Worm (Caenorhabditis elegans) whole organism, mixed stage, embryonic: Measurements from ENCODE around the gene ugt-3.

Source experiments
- M03D4.4 ChIP-seq: sonication (generic microtip); optimal IDR thresholded peaks from 2 replicates; lab custom pipeline; 2017; ENCODE audit warnings: mild to moderate bottlenecking, missing genetic modification characterization, missing compliant biosample characterization
- bed-3 ChIP-seq: fragments of 200-800 bp; sonication (Bioruptor generic); optimal IDR thresholded peaks from 3 replicates; lab custom pipeline; 2018; ENCODE audit warnings: mild to moderate bottlenecking, missing genetic modification characterization, moderate library complexity, missing compliant biosample characterization
- blmp-1 ChIP-seq: fragments of 150-350 bp; optimal IDR thresholded peaks from 2 replicates; lab custom pipeline; 2014; ENCODE audit warnings: missing biosample characterization, missing genetic modification characterization
- ceh-39 ChIP-seq: fragments of 150-350 bp; optimal IDR thresholded peaks from 2 replicates; lab custom pipeline; 2014; ENCODE audit warnings: missing biosample characterization, missing genetic modification characterization
- ceh-43 ChIP-seq: fragments of 200-800 bp; sonication (Bioruptor generic); optimal IDR thresholded peaks from 2 replicates; lab custom pipeline; 2018; ENCODE audit warnings: mild to moderate bottlenecking, missing genetic modification characterization, moderate library complexity, missing compliant biosample characterization
- ceh-83 ChIP-seq: fragments of 200-800 bp; sonication (Bioruptor generic); optimal IDR thresholded peaks from 2 replicates; lab custom pipeline; 2018; ENCODE audit warnings: mild to moderate bottlenecking, missing genetic modification characterization, missing compliant biosample characterization
- ces-1 ChIP-seq: fragments of 150-350 bp; optimal IDR thresholded peaks from 2 replicates; lab custom pipeline; 2014; ENCODE audit warnings: missing biosample characterization, missing genetic modification reagents, missing genetic modification characterization
- cnd-1 ChIP-seq: fragments of 200-800 bp; sonication (Bioruptor generic); optimal IDR thresholded peaks from 2 replicates; lab custom pipeline; 2018; ENCODE audit warnings: mild to moderate bottlenecking, missing genetic modification characterization, missing compliant biosample characterization
- drap-1 ChIP-seq: fragments of 200-800 bp; sonication (Bioruptor generic); optimal IDR thresholded peaks from 3 replicates; lab custom pipeline; 2018; ENCODE audit warnings: mild to moderate bottlenecking, missing genetic modification characterization, missing compliant biosample characterization
- elt-1 ChIP-seq: sonication (generic microtip); optimal IDR thresholded peaks from 2 replicates; lab custom pipeline; 2017; ENCODE audit warnings: missing genetic modification characterization, mild to moderate bottlenecking, missing compliant biosample characterization, antibody characterized with exemption, moderate library complexity, borderline replicate concordance; ENCODE audit not compliant: insufficient read depth
- elt-3 ChIP-seq: fragments of 150-350 bp; optimal IDR thresholded peaks from 2 replicates; lab custom pipeline; 2014; ENCODE audit warnings: missing biosample characterization, missing genetic modification characterization
- flh-1 ChIP-seq: fragments of 200-800 bp; sonication (Bioruptor generic); optimal IDR thresholded peaks from 2 replicates; lab custom pipeline; 2018; ENCODE audit warnings: mild to moderate bottlenecking, missing genetic modification characterization, moderate library complexity, missing compliant biosample characterization
- ham-2 ChIP-seq: fragments of 200-800 bp; sonication (Bioruptor generic); optimal IDR thresholded peaks from 2 replicates; lab custom pipeline; 2018; ENCODE audit warnings: mild to moderate bottlenecking, missing genetic modification characterization, missing compliant biosample characterization
- hlh-1 ChIP-seq: fragments of 150-350 bp; optimal IDR thresholded peaks from 2 replicates; lab custom pipeline; 2014; ENCODE audit warnings: missing biosample characterization, missing genetic modification reagents, missing genetic modification characterization
- lin-13 ChIP-seq: fragments of 150-350 bp; optimal IDR thresholded peaks from 2 replicates; lab custom pipeline; 2014; ENCODE audit warnings: missing biosample characterization, missing genetic modification characterization
- lin-32 ChIP-seq: fragments of 200-800 bp; sonication (Bioruptor generic); optimal IDR thresholded peaks from 2 replicates; lab custom pipeline; 2018; ENCODE audit warnings: mild to moderate bottlenecking, missing genetic modification characterization, missing compliant biosample characterization
- lsy-2 ChIP-seq: fragments of 150-350 bp; optimal IDR thresholded peaks from 2 replicates; lab custom pipeline; 2014; ENCODE audit warnings: missing biosample characterization, missing genetic modification characterization
- mab-5 ChIP-seq: fragments of 150-350 bp; optimal IDR thresholded peaks from 2 replicates; lab custom pipeline; 2014; ENCODE audit warnings: missing biosample characterization, missing genetic modification characterization
- mep-1 ChIP-seq: fragments of 150-350 bp; optimal IDR thresholded peaks from 2 replicates; lab custom pipeline; 2017; ENCODE audit warnings: missing biosample characterization, missing genetic modification reagents, missing genetic modification characterization, inconsistent platforms
- mls-2 ChIP-seq: sonication (generic microtip); optimal IDR thresholded peaks from 2 replicates; lab custom pipeline; 2016; ENCODE audit warnings: mild to moderate bottlenecking, missing genetic modification characterization, moderate library complexity, missing compliant biosample characterization
- nhr-12 ChIP-seq: fragments of 150-350 bp; optimal IDR thresholded peaks from 2 replicates; lab custom pipeline; 2014; ENCODE audit warnings: missing biosample characterization, missing genetic modification characterization
- nhr-2 ChIP-seq: fragments of 150-350 bp; optimal IDR thresholded peaks from 2 replicates; lab custom pipeline; 2014; ENCODE audit warnings: missing biosample characterization, missing genetic modification characterization
- nhr-28 ChIP-seq: fragments of 150-350 bp; optimal IDR thresholded peaks from 2 replicates; lab custom pipeline; 2014; ENCODE audit warnings: missing biosample characterization, missing genetic modification characterization
- nhr-76 ChIP-seq: sonication (generic microtip); optimal IDR thresholded peaks from 2 replicates; lab custom pipeline; 2017; ENCODE audit warnings: missing biosample characterization, missing genetic modification characterization
- pha-4 ChIP-seq: fragments of 150-350 bp; optimal IDR thresholded peaks from 2 replicates; lab custom pipeline; 2018; ENCODE audit warnings: missing biosample characterization, missing genetic modification reagents, missing genetic modification characterization
- sem-2 ChIP-seq: fragments of 200-800 bp; sonication (Bioruptor generic); optimal IDR thresholded peaks from 2 replicates; lab custom pipeline; 2018; ENCODE audit warnings: mild to moderate bottlenecking, missing genetic modification characterization, missing compliant biosample characterization
- snpc-4 ChIP-seq: fragments of 150-350 bp; optimal IDR thresholded peaks from 2 replicates; lab custom pipeline; 2014; ENCODE audit warnings: missing biosample characterization, missing genetic modification characterization
- sptf-1 ChIP-seq: sonication (generic microtip); optimal IDR thresholded peaks from 2 replicates; lab custom pipeline; 2017; ENCODE audit warnings: mild to moderate bottlenecking, missing genetic modification characterization, moderate library complexity, missing compliant biosample characterization
- tbx-8 ChIP-seq: fragments of 200-800 bp; sonication (Bioruptor generic); optimal IDR thresholded peaks from 2 replicates; lab custom pipeline; 2018; ENCODE audit warnings: mild to moderate bottlenecking, missing genetic modification characterization, moderate library complexity, missing compliant biosample characterization
- unc-120 ChIP-seq: sonication (generic microtip); optimal IDR thresholded peaks from 2 replicates; lab custom pipeline; 2017; ENCODE audit warnings: missing genetic modification characterization, missing compliant biosample characterization; ENCODE audit not compliant: poor library complexity, severe bottlenecking
- unc-39 ChIP-seq: fragments of 150-350 bp; optimal IDR thresholded peaks from 2 replicates; lab custom pipeline; 2014; ENCODE audit warnings: missing biosample characterization, missing genetic modification characterization
- unc-62 ChIP-seq: fragments of 150-350 bp; optimal IDR thresholded peaks from 2 replicates; lab custom pipeline; 2014; ENCODE audit warnings: missing biosample characterization, missing genetic modification reagents, missing genetic modification characterization
- ztf-11 ChIP-seq: fragments of 150-350 bp; optimal IDR thresholded peaks from 2 replicates; lab custom pipeline; 2014; ENCODE audit warnings: missing biosample characterization, missing genetic modification characterization

The ugt-3 gene

ce11 chrV:12786340-12786739 is 13.7 kb downstream of the ugt-3 start:
- no peak for TF ChIP-seq nhr-12 (tag; lab: Kevin White, UChicago)
- no peak for TF ChIP-seq unc-120 (tag; lab: Kevin White, UChicago)
- TF ChIP-seq ces-1 = no peak
- TF ChIP-seq ceh-39 = no peak
- TF ChIP-seq lin-13 (tag; lab: Kevin White, UChicago) = no peak
- no peak for TF ChIP-seq M03D4.4 (tag; lab: Kevin White, UChicago)
- no peak for TF ChIP-seq elt-3 (tag; lab: Kevin White, UChicago)
- no peak for TF ChIP-seq lin-32 (GFP tag; lab: Kevin White, UChicago)
- no peak for TF ChIP-seq unc-39 (tag; lab: Kevin White, UChicago)
- TF ChIP-seq mls-2 (tag; lab: Kevin White, UChicago) = no peak
- TF ChIP-seq nhr-76 (tag; lab: Kevin White, UChicago) = no peak

- TF ChIP-seq ztf-11 (tag; lab: Kevin White, UChicago) = no peak
- TF ChIP-seq drap-1 (GFP tag; lab: Kevin White, UChicago) = no peak
- no peak for TF ChIP-seq nhr-76 (tag; lab: Kevin White, UChicago)
- TF ChIP-seq sptf-1 (tag; lab: Kevin White, UChicago) = no peak
- no peak for TF ChIP-seq ceh-39
- TF ChIP-seq cnd-1 (tag; lab: Kevin White, UChicago) = no peak
- no peak for TF ChIP-seq ceh-83 (GFP tag; lab: Kevin White, UChicago)
- no peak for TF ChIP-seq elt-1 (tag; lab: Kevin White, UChicago)
- TF ChIP-seq mls-2 (tag; lab: Kevin White, UChicago) = no peak
- no peak for TF ChIP-seq lin-13 (tag; lab: Kevin White, UChicago)
- no peak for TF ChIP-seq hlh-1 (tag; lab: Kevin White, UChicago)
- no peak for TF ChIP-seq ces-1
- no peak for TF ChIP-seq lsy-2 (tag; lab: Kevin White, UChicago)
- TF ChIP-seq mab-5 = no peak
- no peak for TF ChIP-seq nhr-28 (tag; lab: Kevin White, UChicago)
Measured at ce11 chrV:12784861-12785260, 15.2 kb downstream of the ugt-3 start, which contains the start of gene sre-20. Gene sre-20 (minus strand): TSS chrV:12784961.

DNA sequence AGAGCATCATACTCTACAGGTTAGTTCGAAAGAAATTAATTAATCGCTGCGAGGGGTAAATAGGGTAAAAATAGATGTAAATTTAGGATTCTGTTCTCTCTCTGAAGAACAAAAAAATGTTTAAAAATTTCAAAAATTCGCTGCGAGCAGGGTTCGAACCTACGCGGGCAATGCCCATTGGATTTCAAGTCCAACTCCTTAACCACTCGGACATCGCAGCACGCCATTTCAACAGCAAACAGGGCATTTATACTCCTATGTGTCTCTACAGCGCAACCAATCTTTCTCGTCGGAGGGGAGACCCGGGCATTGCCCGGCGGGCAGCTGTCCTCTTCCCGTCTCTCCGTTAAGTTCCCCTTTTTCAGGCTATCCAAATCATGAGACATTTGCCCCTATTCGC is 19.8 kb downstream of the ugt-3 start:
- TF ChIP-seq ztf-11 (tag; lab: Kevin White, UChicago) (peak; percentile 59), ham-2 (GFP tag; lab: Kevin White, UChicago) (peak; percentile 78), flh-1 (GFP tag; lab: Kevin White, UChicago) (peak; percentile 84), sem-2 (GFP tag; lab: Kevin White, UChicago) (peak; percentile 90), nhr-2 (tag; lab: Kevin White, UChicago) (no peak), snpc-4 (tag; lab: Kevin White, UChicago) (no peak), nhr-28 (tag; lab: Kevin White, UChicago) (peak; percentile 66), bed-3 (GFP tag; lab: Kevin White, UChicago) (peak; percentile 86), unc-62 (GFP tag; lab: Kevin White, UChicago) (peak; percentile 26), mls-2 (tag; lab: Kevin White, UChicago) (peak; percentile 98), tbx-8 (GFP tag; lab: Kevin White, UChicago) (peak; percentile 75), elt-1 (tag; lab: Kevin White, UChicago) (no peak), sptf-1 (tag; lab: Kevin White, UChicago) (peak; percentile 97), lin-13 (tag; lab: Kevin White, UChicago) (peak; percentile 24), unc-120 (tag; lab: Kevin White, UChicago) (peak; percentile 93), ceh-43 (GFP tag; lab: Kevin White, UChicago) (peak; percentile 88), lin-32 (GFP tag; lab: Kevin White, UChicago) (peak; percentile 92), mab-5 (no peak), M03D4.4 (tag; lab: Kevin White, UChicago) (peak; percentile 94), mep-1 (peak; percentile 76), pha-4 (tag; lab: Kevin White, UChicago) (peak; percentile 62), ces-1 (no peak), blmp-1 (no peak), cnd-1 (tag; lab: Kevin White, UChicago) (peak; percentile 93), drap-1 (GFP tag; lab: Kevin White, UChicago) (peak; percentile 96), ceh-83 (GFP tag; lab: Kevin White, UChicago) (peak; percentile 95), elt-3 (tag; lab: Kevin White, UChicago) (peak; percentile 8), lsy-2 (tag; lab: Kevin White, UChicago) (peak; percentile 55)
